Worm (Caenorhabditis elegans) whole organism, L4 larva: ENCODE measurements around the gene nstp-9.

Experiments used
- F10B5.3 ChIP-seq: sonication (generic microtip); optimal IDR thresholded peaks from 2 replicates; lab custom pipeline; 2016; ENCODE audit warnings: mild to moderate bottlenecking, missing genetic modification characterization, missing compliant biosample characterization
- F37D6.2 ChIP-seq: sonication (generic microtip); optimal IDR thresholded peaks from 2 replicates; lab custom pipeline; 2016; ENCODE audit warnings: mild to moderate bottlenecking, missing genetic modification characterization, missing compliant biosample characterization
- F44E2.7 ChIP-seq: fragments of 200-800 bp; sonication (Bioruptor generic); IDR thresholded peaks from 2 replicates; pipeline ENCODE4 v2.1.2; 2022; ENCODE audit warnings: missing genetic modification characterization, missing compliant biosample characterization
- F49E8.2 ChIP-seq: sonication (generic microtip); optimal IDR thresholded peaks from 2 replicates; lab custom pipeline; 2016; ENCODE audit warnings: missing compliant biosample characterization, mild to moderate bottlenecking, missing genetic modification characterization, borderline replicate concordance
- T20F7.1 ChIP-seq: fragments of 200-800 bp; sonication (Bioruptor generic); optimal IDR thresholded peaks from 2 replicates; lab custom pipeline; 2018; ENCODE audit warnings: mild to moderate bottlenecking, missing genetic modification characterization, missing compliant biosample characterization
- aha-1 ChIP-seq: fragments of 150-350 bp; peaks from one replicate; lab custom pipeline; 2014; ENCODE audit warnings: missing biosample characterization, missing genetic modification characterization
- ceh-20 ChIP-seq: fragments of 200-800 bp; sonication (Bioruptor generic); IDR thresholded peaks from 2 replicates; pipeline ENCODE4 v1.3.6; 2022; ENCODE audit warnings: missing genetic modification reagents, missing genetic modification characterization, missing compliant biosample characterization
- ceh-82 ChIP-seq: sonication (generic microtip); optimal IDR thresholded peaks from 2 replicates; lab custom pipeline; 2017; ENCODE audit warnings: missing biosample characterization, missing genetic modification characterization
- ces-1 ChIP-seq: fragments of 150-350 bp; sonication (generic microtip); optimal IDR thresholded peaks from 4 replicates; lab custom pipeline; 2014; ENCODE audit warnings: missing biosample characterization, missing genetic modification reagents, missing genetic modification characterization
- cey-2 ChIP-seq: sonication (generic microtip); optimal IDR thresholded peaks from 3 replicates; lab custom pipeline; 2017; ENCODE audit warnings: missing genetic modification characterization, mild to moderate bottlenecking, missing compliant biosample characterization, antibody characterized with exemption, borderline replicate concordance; ENCODE audit not compliant: insufficient read depth
- hif-1 ChIP-seq, 2 experiments: sonication (generic microtip); optimal IDR thresholded peaks; 2 replicates each; lab custom pipeline; 2016 to 2017; ENCODE audit warnings: missing compliant biosample characterization in 2 of 2, missing genetic modification characterization in 2 of 2, missing genetic modification reagents in 2 of 2, missing genotype in 2 of 2, mild to moderate bottlenecking in 1 of 2
- hlh-11 ChIP-seq: fragments of 200-800 bp; sonication (Bioruptor generic); optimal IDR thresholded peaks from 2 replicates; lab custom pipeline; 2018; ENCODE audit warnings: mild to moderate bottlenecking, missing genetic modification characterization, missing compliant biosample characterization
- jun-1 ChIP-seq: fragments of 150-350 bp; optimal IDR thresholded peaks from 2 replicates; lab custom pipeline; 2014; ENCODE audit warnings: missing biosample characterization, missing genetic modification reagents, missing genetic modification characterization
- lin-1 ChIP-seq: fragments of 200-800 bp; sonication (Bioruptor generic); IDR thresholded peaks from 2 replicates; pipeline ENCODE4 v1.3.6; 2022; ENCODE audit warnings: missing genetic modification reagents, missing genetic modification characterization, missing compliant biosample characterization
- lin-15B ChIP-seq: fragments of 150-350 bp; sonication (generic microtip); optimal IDR thresholded peaks from 3 replicates; lab custom pipeline; 2014; ENCODE audit warnings: missing biosample characterization, missing genetic modification characterization
- lin-29 ChIP-seq: fragments of 200-800 bp; sonication (Bioruptor generic); IDR thresholded peaks from 2 replicates; pipeline ENCODE4 v1.3.6; 2022; ENCODE audit warnings: missing genetic modification reagents, missing genetic modification characterization, missing compliant biosample characterization
- lin-39 ChIP-seq: fragments of 150-350 bp; optimal IDR thresholded peaks from 2 replicates; lab custom pipeline; 2014; ENCODE audit warnings: missing biosample characterization, missing genetic modification reagents, missing genetic modification characterization
- lir-3 ChIP-seq: sonication (generic microtip); optimal IDR thresholded peaks from 2 replicates; lab custom pipeline; 2016; ENCODE audit warnings: mild to moderate bottlenecking, missing genetic modification characterization, missing compliant biosample characterization
- lsy-2 ChIP-seq, 2 experiments: fragments of 150-350 bp in 1 of 2; sonication (generic microtip) in 1 of 2; optimal IDR thresholded peaks; 2 replicates each; lab custom pipeline; 2014 to 2017; ENCODE audit warnings: missing biosample characterization in 2 of 2, missing genetic modification characterization in 2 of 2
- mdl-1 ChIP-seq, 2 experiments: fragments of 150-350 bp in 1 of 2; sonication (generic microtip) in 1 of 2; optimal IDR thresholded peaks; 2 replicates each; lab custom pipeline; 2014 to 2017; ENCODE audit warnings: missing biosample characterization in 2 of 2, missing genetic modification characterization in 2 of 2
- nhr-11 ChIP-seq: fragments of 150-350 bp; optimal IDR thresholded peaks from 2 replicates; lab custom pipeline; 2014; ENCODE audit warnings: missing biosample characterization, missing genetic modification characterization
- nhr-76 ChIP-seq: fragments of 150-350 bp; optimal IDR thresholded peaks from 2 replicates; lab custom pipeline; 2014; ENCODE audit warnings: missing biosample characterization, missing genetic modification characterization
- pqm-1 ChIP-seq: sonication (generic microtip); optimal IDR thresholded peaks from 2 replicates; lab custom pipeline; 2017; ENCODE audit warnings: missing biosample characterization, missing genetic modification characterization
- saeg-2 ChIP-seq: fragments of 200-800 bp; sonication (Bioruptor generic); IDR thresholded peaks from 2 replicates; pipeline ENCODE4 v1.3.6; 2022; ENCODE audit warnings: missing genetic modification reagents, missing genetic modification characterization, missing compliant biosample characterization
- sdz-12 ChIP-seq: fragments of 200-800 bp; sonication (Bioruptor generic); optimal IDR thresholded peaks from 2 replicates; lab custom pipeline; 2018; ENCODE audit warnings: mild to moderate bottlenecking, missing genetic modification characterization, missing compliant biosample characterization
- skn-1 ChIP-seq: fragments of 150-350 bp; optimal IDR thresholded peaks from 2 replicates; lab custom pipeline; 2014; ENCODE audit warnings: missing biosample characterization, missing genetic modification characterization
- snpc-1.2 ChIP-seq: fragments of 200-800 bp; sonication (Bioruptor generic); IDR thresholded peaks from 2 replicates; pipeline ENCODE4 v1.3.6; 2022; ENCODE audit warnings: missing genetic modification reagents, missing genetic modification characterization, missing compliant biosample characterization
- spr-3 ChIP-seq: fragments of 200-800 bp; sonication (Bioruptor generic); optimal IDR thresholded peaks from 2 replicates; lab custom pipeline; 2018; ENCODE audit warnings: mild to moderate bottlenecking, missing genetic modification characterization, missing compliant biosample characterization
- unc-62 ChIP-seq, 3 experiments: fragments of 150-350 bp in 1 of 3; sonication (generic microtip); optimal IDR thresholded peaks in 2 of 3; peaks in 1 of 3; 1 replicate in 1 of 3; 2 replicates in 2 of 3; lab custom pipeline; 2014 to 2017; ENCODE audit warnings: missing biosample characterization in 3 of 3, missing genetic modification characterization in 3 of 3, missing genetic modification reagents in 3 of 3, missing genotype in 1 of 3
- zip-11 ChIP-seq: fragments of 200-800 bp; sonication (Bioruptor generic); IDR thresholded peaks from 2 replicates; pipeline ENCODE4 v1.3.6; 2022; ENCODE audit warnings: missing genetic modification characterization, missing compliant biosample characterization
- ztf-11 ChIP-seq: fragments of 150-350 bp; optimal IDR thresholded peaks from 2 replicates; lab custom pipeline; 2014; ENCODE audit warnings: missing biosample characterization, missing genetic modification characterization
- ztf-7 ChIP-seq: fragments of 150-350 bp; optimal IDR thresholded peaks from 2 replicates; lab custom pipeline; 2014; ENCODE audit warnings: missing biosample characterization, missing genetic modification characterization

The nstp-9 gene

DNA sequence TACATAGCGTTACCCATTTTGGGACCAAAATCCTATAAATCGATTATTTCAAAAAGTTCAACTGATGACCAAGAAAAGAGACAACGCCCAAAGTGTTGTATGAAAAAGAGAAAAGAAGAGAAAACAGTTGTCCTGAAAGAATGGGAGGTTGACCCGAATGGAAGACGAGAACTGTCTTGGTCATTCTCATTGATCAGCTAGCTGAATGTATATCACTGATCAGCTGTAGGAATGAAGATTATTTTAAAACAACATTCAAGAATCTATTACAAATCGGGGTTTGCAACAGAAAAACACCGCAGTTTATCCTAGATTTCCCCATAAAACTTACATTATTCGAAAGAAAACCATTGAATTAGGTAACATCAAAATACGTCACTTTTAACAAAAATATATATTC, 29.1 kb downstream of the nstp-9 start, which contains the start of gene F47B10.5:
TSS of gene F47B10.5 (minus strand) at position 101 of the 400 bp plus-strand sequence.
- TF ChIP-seq ztf-7 (no peak), aha-1 (peak; percentile 35)
- TF ChIP-seq, all 104 proteins: peak for 1

DNA sequence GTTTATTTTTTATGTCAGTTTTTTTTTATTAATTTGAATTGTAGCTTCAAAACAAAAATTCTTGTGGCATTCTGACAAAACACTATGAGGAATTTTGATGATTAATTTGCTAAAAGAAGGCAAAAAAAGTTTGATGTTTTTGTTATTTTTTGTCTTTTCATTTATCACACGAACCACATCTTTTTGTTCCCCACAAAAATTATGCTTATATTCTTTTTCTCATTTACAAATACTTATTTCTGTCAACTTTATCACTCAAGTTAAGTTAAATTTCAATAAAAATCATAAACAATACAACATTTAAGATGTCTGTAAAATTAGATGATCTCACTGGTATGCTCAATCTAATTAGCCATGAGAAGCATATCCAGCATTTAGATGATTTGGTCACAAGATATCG, 31.3 kb downstream of the nstp-9 start, which contains the start of gene F47B10.6:
TSS of gene F47B10.6 (plus strand) at position 301 of the 400 bp plus-strand sequence.
- TF ChIP-seq T20F7.1 (GFP tag; lab: Kevin White, UChicago) = no peak
- TF ChIP-seq lin-1 (GFP tag; lab: Robert Waterston, UW) = no peak
- TF ChIP-seq pqm-1 (tag; lab: Kevin White, UChicago) = no peak
- TF ChIP-seq cey-2 (tag; lab: Kevin White, UChicago) = no peak
- TF ChIP-seq ceh-20 = no peak
- no peak for TF ChIP-seq nhr-76
- no peak for TF ChIP-seq snpc-1.2
- no peak for TF ChIP-seq mdl-1 (tag; optimal IDR thresholded peaks at IDR 0.05; lab: Kevin White, UChicago)
- TF ChIP-seq saeg-2 (GFP tag; lab: Robert Waterston, UW) = no peak
- TF ChIP-seq lin-15B (tag; lab: Kevin White, UChicago) = no peak
- no peak for TF ChIP-seq ces-1

DNA sequence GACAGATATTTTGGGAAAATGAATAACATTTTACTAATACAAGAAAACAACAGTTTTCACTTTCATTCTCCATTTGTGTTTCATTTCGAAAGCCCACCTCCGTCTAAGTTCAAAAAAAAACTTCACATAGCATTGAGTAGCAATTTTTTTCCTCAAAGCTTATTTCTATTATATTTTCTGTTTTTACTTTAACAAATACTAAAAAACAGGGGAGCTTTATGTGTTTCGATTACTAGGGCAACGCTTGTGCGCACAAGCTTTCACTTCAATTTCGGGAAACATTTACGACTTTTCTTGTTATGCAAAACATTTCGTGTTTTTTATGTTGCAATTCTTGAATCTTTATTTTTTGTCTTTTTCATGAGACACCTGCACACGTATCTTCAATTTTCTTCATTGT, 33.6 kb downstream of the nstp-9 start, which contains the start of gene T21E8.5:
TSS of gene T21E8.5 (plus strand) at position 301 of the 400 bp plus-strand sequence.
- no peak for TF ChIP-seq F44E2.7 (GFP tag; lab: Robert Waterston, UW)
- TF ChIP-seq zip-11 (GFP tag; lab: Robert Waterston, UW) = no peak
- no peak for TF ChIP-seq snpc-1.2
- TF ChIP-seq hif-1 (tag; optimal IDR thresholded peaks at IDR 0.05; lab: Kevin White, UChicago) = no peak
- TF ChIP-seq lsy-2 (tag; optimal IDR thresholded peaks at IDR 0.05; lab: Kevin White, UChicago) = no peak
- no peak for TF ChIP-seq F49E8.2
- TF ChIP-seq lir-3 (tag; lab: Kevin White, UChicago) = no peak
- TF ChIP-seq ztf-11 = no peak
- no peak for TF ChIP-seq F10B5.3 (tag; lab: Kevin White, UChicago)
- no peak for TF ChIP-seq ceh-82 (tag; lab: Kevin White, UChicago)
- no peak for TF ChIP-seq hlh-11
- no peak for TF ChIP-seq nhr-11 (tag; lab: Kevin White, UChicago)
- TF ChIP-seq, all 104 proteins: peak for 0

DNA sequence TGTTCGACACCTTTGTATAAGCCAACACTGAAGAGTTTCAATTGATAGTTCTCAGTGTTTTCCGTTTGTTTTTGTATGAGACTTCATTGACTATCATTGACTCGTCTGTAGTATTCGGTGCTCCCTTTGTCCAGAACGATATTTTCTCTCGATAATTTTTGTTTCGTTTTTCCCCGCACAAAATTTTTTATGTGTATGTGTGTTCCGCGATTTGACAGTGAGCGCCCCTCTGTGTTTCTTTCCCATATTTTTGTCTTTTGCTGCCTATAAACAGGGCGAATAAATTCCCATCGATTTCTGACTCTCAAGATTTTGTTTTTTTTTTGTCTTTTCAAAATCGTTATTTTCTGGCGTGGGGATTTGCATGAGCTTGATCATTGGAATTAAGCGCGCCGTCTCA, 36.3 kb downstream of the nstp-9 start, which contains the start of gene T21E8.7:
TSS of gene T21E8.7 (plus strand) at position 301 of the 400 bp plus-strand sequence.
- TF ChIP-seq lin-39 (tag; lab: Kevin White, UChicago) (no peak), F37D6.2 (no peak), spr-3 (GFP tag; lab: Kevin White, UChicago) (no peak), lin-15B (tag; lab: Kevin White, UChicago) (no peak), skn-1 (tag; lab: Kevin White, UChicago) (no peak)

DNA sequence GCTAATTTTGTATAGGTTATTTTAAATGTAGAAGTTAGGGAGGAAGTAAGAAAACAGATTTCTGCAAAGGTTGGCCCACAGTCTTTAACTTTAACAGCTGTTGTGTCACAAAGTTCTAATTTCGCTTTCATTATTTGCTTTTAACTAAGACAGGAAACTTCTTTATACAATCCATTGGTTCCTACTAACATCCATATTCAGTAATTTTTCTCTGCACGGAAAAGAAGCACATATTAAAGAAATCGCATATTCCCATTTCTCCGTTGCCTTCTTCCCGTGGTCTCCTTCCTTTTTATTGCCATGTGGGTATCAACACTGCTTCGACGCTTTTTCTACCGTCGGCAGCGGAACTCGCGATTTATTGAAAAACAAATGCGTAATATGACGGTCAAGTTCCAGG, 37.5 kb downstream of the nstp-9 start, which contains the start of gene T21E8.6:
TSS of gene T21E8.6 (plus strand) at position 301 of the 400 bp plus-strand sequence.
- TF ChIP-seq mdl-1 (tag; optimal IDR thresholded peaks at IDR 0.05; lab: Kevin White, UChicago) (no peak), lin-29 (GFP tag; lab: Robert Waterston, UW) (no peak), jun-1 (no peak), lir-3 (tag; lab: Kevin White, UChicago) (no peak), sdz-12 (no peak), saeg-2 (GFP tag; lab: Robert Waterston, UW) (no peak), unc-62 (GFP tag; optimal IDR thresholded peaks at IDR 0.05 in 1 of 2; lab: Kevin White, UChicago) (peak in 1 of 2 experiments; percentile 56), unc-62 (tag; optimal IDR thresholded peaks at IDR 0.05; lab: Kevin White, UChicago) (no peak)
- TF ChIP-seq, all 104 proteins: peak for 1
